Worm (Caenorhabditis elegans) whole organism, L2 larva: ENCODE measurements around the gene lbp-8.

Experiments used
- R02D3.7 ChIP-seq: fragments of 150-350 bp; optimal IDR thresholded peaks from 2 replicates; lab custom pipeline; 2014; ENCODE audit warnings: missing biosample characterization, missing genetic modification characterization
- elt-1 ChIP-seq: fragments of 150-350 bp; optimal IDR thresholded peaks from 2 replicates; lab custom pipeline; 2014; ENCODE audit warnings: missing biosample characterization, missing genetic modification characterization
- lin-13 ChIP-seq: fragments of 150-350 bp; optimal IDR thresholded peaks from 2 replicates; lab custom pipeline; 2014; ENCODE audit warnings: missing biosample characterization, missing genetic modification reagents, missing genetic modification characterization
- lin-39 ChIP-seq: fragments of 150-350 bp; optimal IDR thresholded peaks from 2 replicates; lab custom pipeline; 2014; ENCODE audit warnings: missing biosample characterization, missing genetic modification reagents, missing genetic modification characterization
- mdl-1 ChIP-seq, 2 experiments: fragments of 150-350 bp in 1 of 2; sonication (generic microtip) in 1 of 2; optimal IDR thresholded peaks; 2 replicates each; lab custom pipeline; 2017; ENCODE audit warnings: missing biosample characterization in 2 of 2, missing genetic modification characterization in 2 of 2
- unc-39 ChIP-seq: fragments of 150-350 bp; optimal IDR thresholded peaks from 2 replicates; lab custom pipeline; 2014; ENCODE audit warnings: missing biosample characterization, missing genetic modification characterization
- unc-55 ChIP-seq: fragments of 150-350 bp; sonication (generic microtip); optimal IDR thresholded peaks from 3 replicates; lab custom pipeline; 2014; ENCODE audit warnings: missing biosample characterization, missing genetic modification reagents, missing genetic modification characterization

- TF ChIP-seq elt-1 (tag; lab: Kevin White, UChicago): no peak
- TF ChIP-seq R02D3.7 (tag; lab: Kevin White, UChicago): no peak
- no peak for TF ChIP-seq unc-55
- no peak for TF ChIP-seq lin-13 (GFP tag; lab: Kevin White, UChicago)
- no peak for TF ChIP-seq mdl-1 (tag; optimal IDR thresholded peaks at IDR 0.05; lab: Kevin White, UChicago)
- no peak for TF ChIP-seq unc-39 (tag; lab: Kevin White, UChicago)
- no peak for TF ChIP-seq lin-39 (tag; lab: Kevin White, UChicago)
These were observed 31.7 kb upstream of the lbp-8 start, which contains the start of gene srx-135 for ce11 chrV:13858906-13859305.
